Fruit fly (Drosophila melanogaster): Measurements from ENCODE around the gene CG14247.

Gene CG14247

DNA sequence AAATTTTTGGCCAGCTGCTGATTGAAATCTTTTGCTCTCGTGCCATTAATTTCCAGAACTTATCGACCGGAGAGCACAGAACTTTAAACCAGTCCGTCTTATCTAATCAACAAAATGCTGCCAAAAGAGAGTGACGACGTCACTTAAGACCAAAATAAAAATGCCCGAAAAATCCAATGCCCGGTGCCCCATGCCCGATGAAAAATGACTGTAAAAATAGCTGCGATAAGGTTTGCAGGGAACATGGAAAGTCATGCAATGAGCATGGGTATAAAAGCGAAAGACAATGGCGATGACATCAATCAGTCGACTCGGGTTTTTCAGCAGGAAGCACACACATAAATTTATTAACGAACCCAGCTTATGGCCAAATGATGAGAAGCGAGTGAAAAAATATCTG, at the start of gene CG14247:
Gene CG14247 (plus strand): TSS at position 301 of the 400 bp plus-strand sequence.
- TF ChIP-seq CrebA (GFP tag; optimal IDR thresholded peaks at IDR 0.05; ENCODE audit: borderline replicate concordance) (no peak), dsf (GFP tag; optimal IDR thresholded peaks at IDR 0.05; ENCODE audit: borderline replicate concordance) (no peak), N (GFP tag; optimal IDR thresholded peaks at IDR 0.05) (no peak), CG9705 (GFP tag; optimal IDR thresholded peaks at IDR 0.05) (no peak), jim (GFP tag; optimal IDR thresholded peaks at IDR 0.05) (no peak), GATAd (GFP tag; optimal IDR thresholded peaks at IDR 0.05) (no peak), Dif (GFP tag; optimal IDR thresholded peaks at IDR 0.05; ENCODE audit: partially characterized antibody) (no peak), Mio (GFP tag; optimal IDR thresholded peaks at IDR 0.05) (no peak), woc (GFP tag; optimal IDR thresholded peaks at IDR 0.05) (no peak), brk (GFP tag; optimal IDR thresholded peaks at IDR 0.05) (no peak), rgr (GFP tag; optimal IDR thresholded peaks at IDR 0.05) (no peak), Vsx2 (GFP tag; optimal IDR thresholded peaks at IDR 0.05; ENCODE audit: partially characterized antibody) (no peak), br (GFP tag; optimal IDR thresholded peaks at IDR 0.05) (no peak), Abd-B (GFP tag; optimal IDR thresholded peaks at IDR 0.05) (no peak)

- TF ChIP-seq dmrt93B (GFP tag; optimal IDR thresholded peaks at IDR 0.05) (no peak), Dif (GFP tag; optimal IDR thresholded peaks at IDR 0.05; ENCODE audit: partially characterized antibody) (no peak), tai (GFP tag; optimal IDR thresholded peaks at IDR 0.05) (no peak), CG9705 (GFP tag; optimal IDR thresholded peaks at IDR 0.05) (no peak), Dfd (GFP tag; optimal IDR thresholded peaks at IDR 0.05) (no peak), sv (GFP tag; optimal IDR thresholded peaks at IDR 0.05) (no peak), Myc (optimal IDR thresholded peaks at IDR 0.05) (no peak)
Observed at dm6 chr3R:26690197-26690596, 47.2 kb upstream of the CG14247 start.

DNA sequence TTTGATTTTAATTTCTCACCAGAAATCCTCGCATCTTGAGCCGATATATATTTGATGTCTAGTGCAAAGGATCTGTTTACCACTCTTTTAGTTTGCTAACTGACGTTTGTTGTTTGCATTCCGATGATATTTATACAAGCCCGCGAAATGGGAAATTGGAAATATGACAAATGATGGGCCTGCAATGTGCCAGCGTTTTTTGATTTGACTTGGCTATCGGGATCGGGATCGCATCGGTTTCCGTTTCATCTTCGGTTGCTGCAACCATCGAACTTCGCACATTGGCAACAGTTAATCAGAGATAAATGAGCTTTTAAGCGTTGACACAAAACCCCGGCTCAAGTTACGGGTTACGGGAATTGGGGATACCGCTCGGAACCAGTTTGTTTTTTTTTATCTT, 43.9 kb upstream of the CG14247 start, which contains the start of gene TwdlQ:
Gene TwdlQ (minus strand): TSS at position 101 of the 400 bp plus-strand sequence.
- TF ChIP-seq usp (GFP tag; optimal IDR thresholded peaks at IDR 0.05) (no peak), dl (GFP tag; optimal IDR thresholded peaks at IDR 0.05; ENCODE audit: insufficient read depth in 1 of 2, partially characterized antibody in 2 of 2) (no peak), Hr78 (GFP tag; optimal IDR thresholded peaks at IDR 0.05) (no peak), tai (GFP tag; optimal IDR thresholded peaks at IDR 0.05) (no peak), sv (GFP tag; optimal IDR thresholded peaks at IDR 0.05) (no peak), dmrt93B (GFP tag; optimal IDR thresholded peaks at IDR 0.05) (no peak), Dfd (GFP tag; optimal IDR thresholded peaks at IDR 0.05) (no peak), N (GFP tag; optimal IDR thresholded peaks at IDR 0.05) (no peak), OdsH (GFP tag; optimal IDR thresholded peaks at IDR 0.05) (no peak), fru (GFP tag; optimal IDR thresholded peaks at IDR 0.05) (no peak), psq (GFP tag; optimal IDR thresholded peaks at IDR 0.05) (no peak), pan (optimal IDR thresholded peaks at IDR 0.05) (no peak), Hnf4 (GFP tag; optimal IDR thresholded peaks at IDR 0.05) (no peak), Mio (GFP tag; optimal IDR thresholded peaks at IDR 0.05) (no peak), jim (GFP tag; optimal IDR thresholded peaks at IDR 0.05) (no peak), Sp1 (GFP tag; optimal IDR thresholded peaks at IDR 0.05) (no peak)

DNA sequence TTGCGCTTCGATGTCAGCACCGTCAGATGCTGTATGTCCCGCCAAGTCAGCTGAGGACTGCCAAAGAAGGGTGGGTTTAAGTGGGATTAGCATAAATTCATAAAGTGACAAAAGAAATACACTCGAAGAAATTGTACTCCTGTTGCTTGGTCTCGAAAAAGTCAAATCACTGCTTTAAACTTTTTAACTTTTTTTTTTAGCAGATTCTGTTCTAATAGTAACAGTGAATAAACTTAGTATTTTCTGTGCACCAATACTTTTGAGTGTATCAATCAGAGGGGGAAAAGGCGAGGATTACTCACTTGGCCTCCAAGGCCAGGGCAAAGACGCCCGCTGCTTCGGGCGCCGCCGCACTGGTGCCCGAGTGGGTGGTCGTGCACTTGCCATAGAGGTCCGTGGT, 37.3 kb upstream of the CG14247 start:
- TF ChIP-seq OdsH (GFP tag; optimal IDR thresholded peaks at IDR 0.05) (no peak), Hr78 (GFP tag; optimal IDR thresholded peaks at IDR 0.05) (no peak), Rel (GFP tag; optimal IDR thresholded peaks at IDR 0.05) (no peak), Rel (tag; optimal IDR thresholded peaks at IDR 0.05) (no peak), fru (GFP tag; optimal IDR thresholded peaks at IDR 0.05) (no peak), rgr (GFP tag; optimal IDR thresholded peaks at IDR 0.05) (no peak), pan (optimal IDR thresholded peaks at IDR 0.05) (no peak), Sp1 (GFP tag; optimal IDR thresholded peaks at IDR 0.05) (no peak), CG9705 (GFP tag; optimal IDR thresholded peaks at IDR 0.05) (no peak), brk (GFP tag; optimal IDR thresholded peaks at IDR 0.05) (no peak), ey (GFP tag; optimal IDR thresholded peaks at IDR 0.05) (no peak), Dif (GFP tag; optimal IDR thresholded peaks at IDR 0.05; ENCODE audit: partially characterized antibody) (no peak), CG32264 (GFP tag; optimal IDR thresholded peaks at IDR 0.05) (no peak), lola (GFP tag; optimal IDR thresholded peaks at IDR 0.05) (no peak), Mio (GFP tag; optimal IDR thresholded peaks at IDR 0.05) (no peak), dmrt93B (GFP tag; optimal IDR thresholded peaks at IDR 0.05) (no peak), HLH106 (tag; optimal IDR thresholded peaks at IDR 0.05) (no peak)
